Worm (Caenorhabditis elegans) whole organism, late embryonic: Measurements from ENCODE around the gene F54E2.2.

Source experiments
- K09A11.1 ChIP-seq: sonication (generic microtip); optimal IDR thresholded peaks from 2 replicates; lab custom pipeline; 2017; ENCODE audit warnings: antibody characterized with exemption, mild to moderate bottlenecking, missing genetic modification characterization, missing compliant biosample characterization; ENCODE audit not compliant: insufficient read depth
- ceh-34 ChIP-seq: sonication (generic microtip); optimal IDR thresholded peaks from 2 replicates; lab custom pipeline; 2016; ENCODE audit warnings: mild to moderate bottlenecking, missing genetic modification characterization, missing compliant biosample characterization
- elt-2 ChIP-seq: sonication (generic microtip); optimal IDR thresholded peaks from 2 replicates; lab custom pipeline; 2016; ENCODE audit warnings: missing genetic modification reagents, missing genetic modification characterization, missing compliant biosample characterization
- fax-1 ChIP-seq: sonication (generic microtip); optimal IDR thresholded peaks from 2 replicates; lab custom pipeline; 2016; ENCODE audit warnings: missing genotype, missing genetic modification characterization, missing compliant biosample characterization
- tbx-2 ChIP-seq: sonication (generic microtip); optimal IDR thresholded peaks from 2 replicates; lab custom pipeline; 2016; ENCODE audit warnings: missing genetic modification characterization, missing compliant biosample characterization

DNA sequence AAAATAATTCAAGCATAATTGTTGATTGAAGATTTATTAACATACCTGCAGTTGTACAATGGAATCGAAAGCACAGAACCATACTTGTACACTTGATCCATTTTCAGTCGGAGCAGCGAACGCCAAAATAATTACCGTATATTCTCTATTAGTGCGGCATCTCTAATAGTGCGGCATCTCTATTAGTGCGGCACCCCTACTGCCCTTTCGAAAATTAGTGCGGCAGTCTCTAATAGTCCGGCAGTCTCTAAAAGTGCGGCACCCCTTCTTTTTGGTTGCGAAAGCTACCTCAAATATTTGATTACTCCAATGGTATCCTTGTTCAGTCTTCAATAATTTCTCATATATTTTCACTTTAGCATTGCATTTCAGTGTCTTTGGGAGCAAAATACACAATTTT is 22.0 kb downstream of the F54E2.2 start, which contains the start of gene srt-34:
- TF ChIP-seq elt-2 (no peak), tbx-2 (tag; lab: Kevin White, UChicago) (no peak), ceh-34 (no peak), K09A11.1 (no peak), fax-1 (tag; lab: Kevin White, UChicago) (no peak)
